Fruit fly (Drosophila melanogaster) Kc167 (cell line): ENCODE measurements around the gene plh.

Source experiments
- Myc ChIP-seq: fragments of >200 bp; optimal IDR thresholded peaks from 2 replicates; lab custom pipeline; 2017; ENCODE audit warnings: missing external identifiers
- h ChIP-seq: fragments of >200 bp; optimal IDR thresholded peaks from 3 replicates; lab custom pipeline; 2018; ENCODE audit warnings: missing external identifiers
- insv ChIP-seq: fragments of >200 bp; optimal IDR thresholded peaks from 3 replicates; lab custom pipeline; 2018; ENCODE audit warnings: missing external identifiers
- psq ChIP-seq: fragments of >200 bp; optimal IDR thresholded peaks from 2 replicates; lab custom pipeline; 2017; ENCODE audit warnings: missing external identifiers

dm6 chr3R:4974514-4975314, 36.1 kb downstream of the plh start:
- TF ChIP-seq insv (no peak), Myc (lab: Kevin White, UChicago) (no peak), psq (lab: Kevin White, UChicago) (no peak), h (lab: Kevin White, UChicago) (no peak)
